Fruit fly (Drosophila melanogaster) whole organism, adult: Measurements from ENCODE around the gene Or85e.

Source experiments
- CG14711 ChIP-seq: fragments of 200-800 bp; sonication (Bioruptor generic); optimal IDR thresholded peaks from 2 replicates; lab custom pipeline; 2018; ENCODE audit warnings: missing biosample characterization, mild to moderate bottlenecking, missing genetic modification characterization, moderate library complexity
- CG33017 ChIP-seq: fragments of 200-800 bp; sonication (Bioruptor generic); optimal IDR thresholded peaks from 2 replicates; lab custom pipeline; 2018; ENCODE audit warnings: missing biosample characterization, mild to moderate bottlenecking, missing genetic modification characterization, moderate library complexity
- Mnt ChIP-seq: fragments of 200-800 bp; sonication (Bioruptor generic); optimal IDR thresholded peaks from 2 replicates; lab custom pipeline; 2016; ENCODE audit warnings: missing biosample characterization, mild to moderate bottlenecking, missing genetic modification characterization
- pad ChIP-seq: fragments of 200-800 bp; sonication (Bioruptor generic); optimal IDR thresholded peaks from 3 replicates; lab custom pipeline; 2017; ENCODE audit warnings: missing biosample characterization, missing genetic modification characterization, mild to moderate bottlenecking, moderate library complexity, missing genetic modification reagents

DNA sequence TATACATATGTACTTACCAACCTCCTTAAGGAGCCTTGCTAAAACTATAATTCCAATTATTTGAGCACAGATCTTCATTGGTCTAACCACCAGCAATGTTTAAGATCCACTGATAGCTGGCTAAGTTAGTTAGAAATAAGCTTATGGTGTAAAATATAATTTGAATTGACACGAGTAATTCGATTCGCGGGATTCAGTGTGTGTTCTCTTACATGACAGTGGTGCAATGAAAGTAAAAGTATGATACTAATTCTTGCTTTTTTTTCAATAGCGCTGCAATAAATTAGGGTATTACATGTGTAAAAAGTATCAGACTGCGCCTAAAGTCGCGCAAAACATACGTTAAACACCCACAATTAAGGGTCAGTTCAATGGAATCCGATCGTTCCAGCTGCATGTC is 44.3 kb upstream of the Or85e start, which contains the start of gene CG33325:
- TF ChIP-seq CG33017 (tag; lab: Kevin White, UChicago): no peak
- no peak for TF ChIP-seq pad (GFP tag; lab: Kevin White, UChicago)
- TF ChIP-seq CG14711: no peak
- no peak for TF ChIP-seq Mnt (GFP tag; lab: Kevin White, UChicago)
